1 fruit fly cellular context compared by ENCODE assay signal in the genomic region with DNA sequence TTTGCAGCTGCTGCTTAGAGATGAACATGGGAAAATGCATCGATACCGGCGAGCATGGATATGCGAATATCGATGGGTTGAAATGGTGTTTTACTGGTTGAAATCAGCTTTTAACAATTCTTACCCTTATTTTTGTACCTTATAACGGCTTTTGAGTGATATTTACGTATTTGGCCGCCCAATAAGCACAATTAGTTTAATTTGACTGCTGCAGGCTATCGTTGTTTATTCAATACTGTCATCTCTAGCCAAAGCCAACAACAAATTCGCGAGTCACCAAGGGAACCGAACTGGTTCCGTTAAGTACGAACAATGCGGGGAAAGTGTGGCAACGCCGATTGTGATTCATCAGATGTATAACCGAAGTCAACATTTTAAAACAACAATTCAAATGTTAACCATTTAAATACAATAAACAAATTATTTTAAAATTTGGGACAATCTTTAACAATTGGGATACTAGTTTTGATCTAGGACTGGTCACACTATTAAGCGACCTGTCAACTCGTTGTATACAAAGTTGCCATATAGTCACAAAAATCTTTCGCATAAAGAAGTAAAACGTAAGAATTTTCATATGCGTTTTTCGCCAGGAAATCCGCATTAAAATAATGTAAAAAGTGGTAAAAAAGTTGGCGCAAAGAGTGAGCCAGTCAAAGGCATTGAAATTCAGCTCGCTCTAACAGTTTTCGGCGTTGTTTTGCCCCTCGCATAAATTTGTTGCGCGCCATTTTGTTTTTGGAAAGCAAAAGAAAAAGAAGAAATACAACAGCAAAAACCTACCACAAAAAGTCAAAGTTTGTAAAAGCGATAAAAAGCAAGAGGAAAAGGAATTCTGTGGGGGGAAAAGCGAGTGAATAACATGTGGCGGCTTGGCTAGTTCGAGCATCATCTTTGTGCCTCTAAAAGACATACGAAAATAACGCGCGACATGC.
TF ChIP-seq lines count a peak whose summit lies in the region.

Usp5 (minus strand) TSS at position 234 of the 935 bp plus-strand sequence.
BtbVII (plus strand) TSS at position 522 of the 935 bp plus-strand sequence.

TF ChIP-seq in whole organism, embryonic, 481 proteins besides CTCF, POLR2A, EP300 and RAD21 (continued from another document):
- TF ChIP-seq nom (GFP tag; optimal IDR thresholded peaks at IDR 0.05; lab: Kevin White, UChicago) (peak; percentile 51), CG2678 (tag; optimal IDR thresholded peaks at IDR 0.05; lab: Kevin White, UChicago) (peak; percentile 39), CG7357 (GFP tag; IDR thresholded peaks at IDR 0.05; lab: Robert Waterston, UW) (0 out of 3 replicates have a peak, but pooled peaks have one; percentile 12), CG15601 (tag; optimal IDR thresholded peaks at IDR 0.05; lab: Kevin White, UChicago) (peak; percentile 54), fru (optimal IDR thresholded peaks at IDR 0.05; lab: Kevin White, UChicago) (no peak), Atf-2 (GFP tag; optimal IDR thresholded peaks at IDR 0.05; lab: Kevin White, UChicago) (peak; percentile 10), ranshi (GFP tag; IDR thresholded peaks at IDR 0.05; lab: Robert Waterston, UW) (no peak), CG7963 (GFP tag; IDR thresholded peaks at IDR 0.05; lab: Robert Waterston, UW; ENCODE audit: partially characterized antibody) (peak; percentile 80), HHEX (GFP tag; optimal IDR thresholded peaks at IDR 0.05; lab: Kevin White, UChicago) (no peak), CG8290 (GFP tag; optimal IDR thresholded peaks at IDR 0.05; lab: Kevin White, UChicago) (peak; percentile 82), CG8290 (tag; optimal IDR thresholded peaks at IDR 0.05; lab: Kevin White, UChicago) (peak in 1 of 2 experiments; percentile 80), CG17361 (GFP tag; IDR thresholded peaks at IDR 0.05; lab: Robert Waterston, UW) (peak; percentile 30; the same call in 2 of the 3 replicates), dan (GFP tag; IDR thresholded peaks at IDR 0.05; lab: Robert Waterston, UW) (no peak), CG17328 (GFP tag; IDR thresholded peaks at IDR 0.05; lab: Robert Waterston, UW) (peak; percentile 30; the same call in 1 of the 2 replicates), CG32772 (GFP tag; IDR thresholded peaks at IDR 0.05; lab: Robert Waterston, UW) (peak; percentile 62), pita (GFP tag; optimal IDR thresholded peaks at IDR 0.05; lab: Kevin White, UChicago) (no peak), al (GFP tag; IDR thresholded peaks at IDR 0.05; lab: Robert Waterston, UW) (peak; percentile 36; the same call in 1 of the 2 replicates), rib (GFP tag; IDR thresholded peaks at IDR 0.05; lab: Robert Waterston, UW) (peak; percentile 91), CG2129 (GFP tag; IDR thresholded peaks at IDR 0.05; lab: Robert Waterston, UW; ENCODE audit: partially characterized antibody) (peak; percentile 96), Sry-δ (GFP tag; optimal IDR thresholded peaks at IDR 0.05; lab: Kevin White, UChicago) (peak; percentile 96), insv (GFP tag; optimal IDR thresholded peaks at IDR 0.05; lab: Kevin White, UChicago) (peak in 1 of 2 experiments; percentile 11), Usf (GFP tag; optimal IDR thresholded peaks at IDR 0.05; lab: Kevin White, UChicago) (no peak), CG9797 (GFP tag; optimal IDR thresholded peaks at IDR 0.05; lab: Kevin White, UChicago) (peak; percentile 81), CG9876 (GFP tag; optimal IDR thresholded peaks at IDR 0.05; lab: Kevin White, UChicago) (peak; percentile 10), Myb (GFP tag; optimal IDR thresholded peaks at IDR 0.05; lab: Kevin White, UChicago) (peak; percentile 46), Hand (GFP tag; optimal IDR thresholded peaks at IDR 0.05; lab: Kevin White, UChicago) (no peak), oc (tag; optimal IDR thresholded peaks at IDR 0.05; lab: Kevin White, UChicago) (no peak), pnt (GFP tag; optimal IDR thresholded peaks at IDR 0.05; lab: Kevin White, UChicago) (peak; percentile 55), CG9727 (GFP tag; optimal IDR thresholded peaks at IDR 0.05; lab: Kevin White, UChicago) (peak; percentile 65), Abd-B (GFP tag; optimal IDR thresholded peaks at IDR 0.05; lab: Kevin White, UChicago) (no peak), CG1602 (GFP tag; optimal IDR thresholded peaks at IDR 0.05; lab: Kevin White, UChicago) (peak; percentile 47), nau (GFP tag; optimal IDR thresholded peaks at IDR 0.05; lab: Kevin White, UChicago) (no peak), dpn (GFP tag; optimal IDR thresholded peaks at IDR 0.05; lab: Kevin White, UChicago) (peak; percentile 67 to 80), E2f2 (GFP tag; IDR thresholded peaks at IDR 0.05; lab: Robert Waterston, UW) (peak; percentile 49; the same call in 1 of the 2 replicates), H15 (GFP tag; IDR thresholded peaks at IDR 0.05; lab: Robert Waterston, UW) (0 out of 3 replicates have a peak, but pooled peaks have one; percentile 13), CG12299 (tag; optimal IDR thresholded peaks at IDR 0.05; lab: Kevin White, UChicago) (peak; percentile 4), kay (GFP tag; optimal IDR thresholded peaks at IDR 0.05; lab: Kevin White, UChicago) (peak; percentile 70), tap (tag; optimal IDR thresholded peaks at IDR 0.05; lab: Kevin White, UChicago) (no peak), CG6689 (GFP tag; IDR thresholded peaks at IDR 0.05; lab: Robert Waterston, UW) (0 out of 2 replicates have a peak, but pooled peaks have one; percentile 27), gt (GFP tag; IDR thresholded peaks at IDR 0.05; lab: Robert Waterston, UW) (no peak), CG16779 (GFP tag; IDR thresholded peaks at IDR 0.05; lab: Robert Waterston, UW) (no peak), trh (GFP tag; optimal IDR thresholded peaks at IDR 0.05; lab: Kevin White, UChicago) (no peak), CG3995 (GFP tag; optimal IDR thresholded peaks at IDR 0.05; lab: Kevin White, UChicago) (peak; percentile 29), sens-2 (GFP tag; IDR thresholded peaks at IDR 0.05; lab: Robert Waterston, UW) (no peak), Xbp1 (GFP tag; optimal IDR thresholded peaks at IDR 0.05; lab: Kevin White, UChicago) (peak; percentile 59), CG9437 (GFP tag; optimal IDR thresholded peaks at IDR 0.05; lab: Kevin White, UChicago) (peak; percentile 93), Mes4 (GFP tag; optimal IDR thresholded peaks at IDR 0.05; lab: Kevin White, UChicago) (peak; percentile 9), CG2120 (GFP tag; optimal IDR thresholded peaks at IDR 0.05; lab: Kevin White, UChicago) (peak; percentile 84), CG12744 (GFP tag; optimal IDR thresholded peaks at IDR 0.05; lab: Kevin White, UChicago) (peak; percentile 26), CG18619 (GFP tag; optimal IDR thresholded peaks at IDR 0.05; lab: Kevin White, UChicago) (peak; percentile 4), CG5245 (GFP tag; optimal IDR thresholded peaks at IDR 0.05; lab: Kevin White, UChicago) (no peak), B-H1 (GFP tag; IDR thresholded peaks at IDR 0.05; lab: Robert Waterston, UW) (peak; percentile 40; the same call in 1 of the 3 replicates), Fer2 (tag; optimal IDR thresholded peaks at IDR 0.05; lab: Kevin White, UChicago) (no peak), CG15696 (tag; optimal IDR thresholded peaks at IDR 0.05; lab: Kevin White, UChicago) (peak; percentile 41), CG10321 (GFP tag; IDR thresholded peaks at IDR 0.05; lab: Robert Waterston, UW) (no peak), CG17359 (tag; optimal IDR thresholded peaks at IDR 0.05; lab: Kevin White, UChicago) (peak; percentile 34), Blimp-1 (GFP tag; optimal IDR thresholded peaks at IDR 0.05; lab: Kevin White, UChicago) (no peak), CG11504 (tag; optimal IDR thresholded peaks at IDR 0.05; lab: Kevin White, UChicago) (no peak), Antp (GFP tag; optimal IDR thresholded peaks at IDR 0.05; lab: Kevin White, UChicago) (peak; percentile 81), usp (GFP tag; optimal IDR thresholded peaks at IDR 0.05; lab: Kevin White, UChicago) (no peak), crc (GFP tag; optimal IDR thresholded peaks at IDR 0.05; lab: Kevin White, UChicago) (peak; percentile 22), CG1603 (tag; optimal IDR thresholded peaks at IDR 0.05; lab: Kevin White, UChicago) (peak; percentile 83), CG3838 (GFP tag; optimal IDR thresholded peaks at IDR 0.05; lab: Kevin White, UChicago) (no peak), Dp (GFP tag; optimal IDR thresholded peaks at IDR 0.05; lab: Kevin White, UChicago) (peak; percentile 44), CG31224 (GFP tag; IDR thresholded peaks at IDR 0.05; lab: Robert Waterston, UW) (0 out of 2 replicates have a peak, but pooled peaks have one; percentile 10), tup (GFP tag; optimal IDR thresholded peaks at IDR 0.05; lab: Kevin White, UChicago) (peak; percentile 49), dati (GFP tag; IDR thresholded peaks at IDR 0.05; lab: Robert Waterston, UW) (no peak), ase (GFP tag; IDR thresholded peaks at IDR 0.05; lab: Robert Waterston, UW) (no peak; the same call in 2 of the 3 replicates), vvl (GFP tag; IDR thresholded peaks at IDR 0.05; lab: Robert Waterston, UW) (peak; percentile 71; the same call in 1 of the 2 replicates), Doc2 (GFP tag; IDR thresholded peaks at IDR 0.05; lab: Robert Waterston, UW) (no peak), stc (GFP tag; IDR thresholded peaks at IDR 0.05; lab: Robert Waterston, UW) (no peak), aop (GFP tag; IDR thresholded peaks at IDR 0.05; lab: Robert Waterston, UW) (no peak), fd64A (GFP tag; optimal IDR thresholded peaks at IDR 0.05; lab: Kevin White, UChicago) (no peak), ken (GFP tag; IDR thresholded peaks at IDR 0.05; lab: Robert Waterston, UW) (no peak), CG12236 (GFP tag; optimal IDR thresholded peaks at IDR 0.05; lab: Kevin White, UChicago) (no peak), Sry-β (GFP tag; optimal IDR thresholded peaks at IDR 0.05; lab: Kevin White, UChicago) (no peak), CG13287 (GFP tag; IDR thresholded peaks at IDR 0.05; lab: Robert Waterston, UW; ENCODE audit: partially characterized antibody) (peak; percentile 99), CG8924 (tag; optimal IDR thresholded peaks at IDR 0.05; lab: Kevin White, UChicago) (peak; percentile 77), CG3847 (GFP tag; IDR thresholded peaks at IDR 0.05; lab: Robert Waterston, UW) (peak; percentile 68), CG11723 (GFP tag; optimal IDR thresholded peaks at IDR 0.05; lab: Kevin White, UChicago) (no peak), Mad (GFP tag; optimal IDR thresholded peaks at IDR 0.05; lab: Kevin White, UChicago) (peak; percentile 66), unc-4 (GFP tag; IDR thresholded peaks at IDR 0.05; lab: Robert Waterston, UW; ENCODE audit: partially characterized antibody) (peak; percentile 98), sug (tag; optimal IDR thresholded peaks at IDR 0.05; lab: Kevin White, UChicago) (peak; percentile 64), peb (GFP tag; IDR thresholded peaks at IDR 0.05; lab: Robert Waterston, UW) (0 out of 2 replicates have a peak, but pooled peaks have one; percentile 17), br (optimal IDR thresholded peaks at IDR 0.05; lab: Kevin White, UChicago) (no peak), HmgD (GFP tag; optimal IDR thresholded peaks at IDR 0.05; lab: Kevin White, UChicago) (peak; percentile 58), dysf (GFP tag; IDR thresholded peaks at IDR 0.05; lab: Robert Waterston, UW) (peak; percentile 62; the same call in 2 of the 3 replicates), Ssrp (tag; optimal IDR thresholded peaks at IDR 0.05; lab: Kevin White, UChicago) (peak; percentile 28), Ets65A (GFP tag; lab: Kevin White, UChicago) (peak; percentile 91), chn (GFP tag; optimal IDR thresholded peaks at IDR 0.05; lab: Kevin White, UChicago) (peak; percentile 87), CG13894 (tag; optimal IDR thresholded peaks at IDR 0.05; lab: Kevin White, UChicago) (peak; percentile 75), scrt (GFP tag; optimal IDR thresholded peaks at IDR 0.05; lab: Kevin White, UChicago) (no peak)
